Worm (Caenorhabditis elegans) whole organism, late embryonic: Measurements from ENCODE around the gene R08A2.2.

ENCODE experiments used
- C38D4.7 ChIP-seq: fragments of 200-800 bp; sonication (Bioruptor generic); optimal IDR thresholded peaks from 2 replicates; lab custom pipeline; 2018; ENCODE audit warnings: mild to moderate bottlenecking, missing genetic modification characterization, moderate library complexity, missing compliant biosample characterization
- F13H6.1 ChIP-seq: sonication (generic microtip); optimal IDR thresholded peaks from 2 replicates; lab custom pipeline; 2016; ENCODE audit warnings: missing genetic modification characterization, missing compliant biosample characterization
- K09A11.1 ChIP-seq: sonication (generic microtip); optimal IDR thresholded peaks from 2 replicates; lab custom pipeline; 2017; ENCODE audit warnings: antibody characterized with exemption, mild to moderate bottlenecking, missing genetic modification characterization, missing compliant biosample characterization; ENCODE audit not compliant: insufficient read depth
- ceh-19 ChIP-seq: fragments of 200-800 bp; sonication (Bioruptor generic); optimal IDR thresholded peaks from 2 replicates; lab custom pipeline; 2018; ENCODE audit warnings: mild to moderate bottlenecking, missing genetic modification characterization, missing compliant biosample characterization
- ceh-2 ChIP-seq: sonication (generic microtip); optimal IDR thresholded peaks from 2 replicates; lab custom pipeline; 2016; ENCODE audit warnings: missing genotype, missing genetic modification characterization, missing compliant biosample characterization
- ceh-24 ChIP-seq: sonication (generic microtip); optimal IDR thresholded peaks from 2 replicates; lab custom pipeline; 2016; ENCODE audit warnings: mild to moderate bottlenecking, missing genetic modification characterization, missing compliant biosample characterization
- ceh-30 ChIP-seq: fragments of 150-350 bp; optimal IDR thresholded peaks from 2 replicates; lab custom pipeline; 2014; ENCODE audit warnings: missing biosample characterization, missing genetic modification characterization
- ceh-34 ChIP-seq: sonication (generic microtip); optimal IDR thresholded peaks from 2 replicates; lab custom pipeline; 2016; ENCODE audit warnings: mild to moderate bottlenecking, missing genetic modification characterization, missing compliant biosample characterization
- ceh-6 ChIP-seq: fragments of 200-800 bp; sonication (Bioruptor generic); optimal IDR thresholded peaks from 2 replicates; lab custom pipeline; 2018; ENCODE audit warnings: mild to moderate bottlenecking, missing genetic modification characterization, missing compliant biosample characterization
- ceh-9 ChIP-seq: sonication (generic microtip); optimal IDR thresholded peaks from 2 replicates; lab custom pipeline; 2016; ENCODE audit warnings: mild to moderate bottlenecking, missing genetic modification characterization, inconsistent platforms, missing compliant biosample characterization
- dve-1 ChIP-seq: sonication (generic microtip); optimal IDR thresholded peaks from 2 replicates; lab custom pipeline; 2017; ENCODE audit warnings: antibody characterized with exemption, mild to moderate bottlenecking, missing genetic modification characterization, missing compliant biosample characterization
- elt-4 ChIP-seq: sonication (generic microtip); optimal IDR thresholded peaks from 2 replicates; lab custom pipeline; 2016; ENCODE audit warnings: missing genetic modification characterization, missing compliant biosample characterization
- fax-1 ChIP-seq: sonication (generic microtip); optimal IDR thresholded peaks from 2 replicates; lab custom pipeline; 2016; ENCODE audit warnings: missing genotype, missing genetic modification characterization, missing compliant biosample characterization
- gmeb-2 ChIP-seq: sonication (generic microtip); optimal IDR thresholded peaks from 2 replicates; lab custom pipeline; 2016; ENCODE audit warnings: missing genetic modification characterization, inconsistent platforms, missing compliant biosample characterization
- hlh-13 ChIP-seq: fragments of 200-800 bp; sonication (Bioruptor generic); optimal IDR thresholded peaks from 2 replicates; lab custom pipeline; 2018; ENCODE audit warnings: mild to moderate bottlenecking, missing genetic modification characterization, missing compliant biosample characterization
- hlh-30 ChIP-seq: sonication (generic microtip); optimal IDR thresholded peaks from 2 replicates; lab custom pipeline; 2017; ENCODE audit warnings: antibody characterized with exemption, missing genetic modification characterization, missing compliant biosample characterization; ENCODE audit not compliant: insufficient read depth
- lim-6 ChIP-seq: sonication (generic microtip); optimal IDR thresholded peaks from 2 replicates; lab custom pipeline; 2016; ENCODE audit warnings: missing genetic modification characterization, missing compliant biosample characterization
- nfya-1 ChIP-seq: sonication (generic microtip); optimal IDR thresholded peaks from 2 replicates; lab custom pipeline; 2017; ENCODE audit warnings: missing genetic modification characterization, mild to moderate bottlenecking, missing compliant biosample characterization, antibody characterized with exemption, moderate library complexity
- nhr-11 ChIP-seq: fragments of 150-350 bp; optimal IDR thresholded peaks from 2 replicates; lab custom pipeline; 2014; ENCODE audit warnings: missing biosample characterization, missing genetic modification characterization
- nhr-232 ChIP-seq: sonication (generic microtip); optimal IDR thresholded peaks from 2 replicates; lab custom pipeline; 2016; ENCODE audit warnings: missing genetic modification characterization, missing compliant biosample characterization
- pat-9 ChIP-seq: fragments of 200-800 bp; sonication (Bioruptor generic); optimal IDR thresholded peaks from 2 replicates; lab custom pipeline; 2018; ENCODE audit warnings: mild to moderate bottlenecking, missing genetic modification characterization, moderate library complexity, missing compliant biosample characterization
- pax-1 ChIP-seq: fragments of 150-350 bp; optimal IDR thresholded peaks from 2 replicates; lab custom pipeline; 2014; ENCODE audit warnings: missing biosample characterization, missing genetic modification characterization
- pros-1 ChIP-seq: fragments of 150-350 bp; optimal IDR thresholded peaks from 2 replicates; lab custom pipeline; 2014; ENCODE audit warnings: missing biosample characterization, missing genetic modification reagents, missing genetic modification characterization
- ref-2 ChIP-seq: sonication (generic microtip); optimal IDR thresholded peaks from 2 replicates; lab custom pipeline; 2016; ENCODE audit warnings: missing genetic modification characterization, missing compliant biosample characterization
- rnt-1 ChIP-seq: sonication (generic microtip); optimal IDR thresholded peaks from 2 replicates; lab custom pipeline; 2016; ENCODE audit warnings: missing genetic modification characterization, missing compliant biosample characterization
- sox-2 ChIP-seq: fragments of 200-800 bp; sonication (Bioruptor generic); IDR thresholded peaks from 2 replicates; pipeline ENCODE4 v1.3.6; 2022; ENCODE audit warnings: missing genetic modification reagents, missing genetic modification characterization, missing compliant biosample characterization
- sox-4 ChIP-seq: sonication (generic microtip); optimal IDR thresholded peaks from 2 replicates; lab custom pipeline; 2017; ENCODE audit warnings: mild to moderate bottlenecking, missing genetic modification characterization, inconsistent platforms, missing compliant biosample characterization
- tbx-2 ChIP-seq: sonication (generic microtip); optimal IDR thresholded peaks from 2 replicates; lab custom pipeline; 2016; ENCODE audit warnings: missing genetic modification characterization, missing compliant biosample characterization
- ttx-3 ChIP-seq: sonication (generic microtip); optimal IDR thresholded peaks from 2 replicates; lab custom pipeline; 2016; ENCODE audit warnings: missing genetic modification reagents, missing genetic modification characterization, missing compliant biosample characterization
- unc-3 ChIP-seq, 2 experiments: fragments of 200-800 bp in 1 of 2; sonication (Bioruptor generic) in 1 of 2; sonication (generic microtip) in 1 of 2; conservative IDR thresholded peaks in 1 of 2; optimal IDR thresholded peaks in 1 of 2; 2 replicates each; pipeline versions ENCODE4 v1.3.6 to Lab custom; 2016 to 2022; ENCODE audit warnings: missing compliant biosample characterization in 2 of 2, missing genetic modification characterization in 2 of 2, missing genetic modification reagents in 1 of 2
- unc-86 ChIP-seq: sonication (generic microtip); optimal IDR thresholded peaks from 2 replicates; lab custom pipeline; 2016; ENCODE audit warnings: missing genetic modification characterization, missing compliant biosample characterization
- ztf-16 ChIP-seq: sonication (generic microtip); optimal IDR thresholded peaks from 2 replicates; lab custom pipeline; 2017; ENCODE audit warnings: missing genetic modification characterization, missing compliant biosample characterization

The R08A2.2 gene

ce11 chrV:14683926-14684325 lies 31.6 kb downstream of the R08A2.2 start:
- no peak for TF ChIP-seq unc-3 (GFP tag; conservative IDR thresholded peaks at IDR 0.05; lab: Robert Waterston, UW)
- TF ChIP-seq unc-3 (tag; optimal IDR thresholded peaks at IDR 0.05; lab: Kevin White, UChicago), result no peak
- no peak for TF ChIP-seq unc-86 (tag; lab: Kevin White, UChicago)
- TF ChIP-seq nfya-1 (tag; lab: Kevin White, UChicago), result no peak
- no peak for TF ChIP-seq ceh-24 (tag; lab: Kevin White, UChicago)
- no peak for TF ChIP-seq tbx-2
- no peak for TF ChIP-seq F13H6.1 (tag; lab: Kevin White, UChicago)
- TF ChIP-seq ceh-2, result no peak
- TF ChIP-seq C38D4.7 (GFP tag; lab: Kevin White, UChicago), result no peak
- TF ChIP-seq pros-1 (tag; lab: Kevin White, UChicago), result no peak
- TF ChIP-seq pax-1, result no peak
- TF ChIP-seq K09A11.1 (tag; lab: Kevin White, UChicago), result no peak
- TF ChIP-seq dve-1 (tag; lab: Kevin White, UChicago), result no peak
- no peak for TF ChIP-seq pat-9
- TF ChIP-seq nhr-11 (tag; lab: Kevin White, UChicago), result no peak
- no peak for TF ChIP-seq gmeb-2 (tag; lab: Kevin White, UChicago)
- no peak for TF ChIP-seq ceh-9
- TF ChIP-seq, all 69 proteins: peak for 0

- TF ChIP-seq unc-3 (GFP tag; conservative IDR thresholded peaks at IDR 0.05; lab: Robert Waterston, UW) (no peak), unc-3 (tag; optimal IDR thresholded peaks at IDR 0.05; lab: Kevin White, UChicago) (no peak), ceh-9 (no peak)
These were observed 32.2 kb downstream of the R08A2.2 start for ce11 chrV:14683291-14683690.

- TF ChIP-seq ref-2 (no peak), ceh-34 (no peak), C38D4.7 (GFP tag; lab: Kevin White, UChicago) (no peak), lim-6 (tag; lab: Kevin White, UChicago) (no peak), hlh-13 (no peak), sox-4 (no peak), ttx-3 (tag; lab: Kevin White, UChicago) (no peak), rnt-1 (tag; lab: Kevin White, UChicago) (no peak), ceh-2 (no peak), hlh-30 (no peak), elt-4 (tag; lab: Kevin White, UChicago) (no peak), gmeb-2 (tag; lab: Kevin White, UChicago) (no peak), fax-1 (tag; lab: Kevin White, UChicago) (no peak), tbx-2 (no peak), pros-1 (tag; lab: Kevin White, UChicago) (no peak), ceh-6 (GFP tag; lab: Kevin White, UChicago) (no peak), ceh-30 (tag; lab: Kevin White, UChicago) (no peak)
These were observed 32.6 kb downstream of the R08A2.2 start for ce11 chrV:14682870-14683269.

- TF ChIP-seq ceh-19 (GFP tag; lab: Kevin White, UChicago) (no peak), ztf-16 (tag; lab: Kevin White, UChicago) (no peak)
These were observed 35.5 kb downstream of the R08A2.2 start, which contains the start of gene C47E8.3 for ce11 chrV:14680014-14680413. Gene C47E8.3, plus strand, starts transcription at chrV:14680314.

- peak; percentile 81 for TF ChIP-seq nfya-1 (tag; lab: Kevin White, UChicago)
- no peak for TF ChIP-seq ceh-34
These were observed 37.2 kb downstream of the R08A2.2 start for ce11 chrV:14678298-14678697.

- TF ChIP-seq ceh-30 (tag; lab: Kevin White, UChicago), result no peak
- TF ChIP-seq sox-2 (GFP tag; lab: Robert Waterston, UW), result no peak
- no peak for TF ChIP-seq nhr-232 (tag; lab: Kevin White, UChicago)
These were observed 49.8 kb downstream of the R08A2.2 start, which contains the start of gene C47E8.1 for ce11 chrV:14665728-14666127. Gene C47E8.1, plus strand, starts transcription at chrV:14666028.
